Fruit fly (Drosophila melanogaster): ENCODE results near the gene CG31446.
A peak's percentile ranks its signal among the peaks of the same experiment; 100 is the strongest.

Gene CG31446

dm6 chr3R:15644733-15645132 lies 48.2 kb upstream of the CG31446 start (continued):
- TF ChIP-seq Dll (GFP tag; IDR thresholded peaks at IDR 0.05; ENCODE audit: partially characterized antibody) (no peak), Hmr (GFP tag; optimal IDR thresholded peaks at IDR 0.05) (no peak), Fer1 (GFP tag; optimal IDR thresholded peaks at IDR 0.05) (no peak), cato (GFP tag; optimal IDR thresholded peaks at IDR 0.05; ENCODE audit: borderline replicate concordance) (no peak), CG17359 (tag; optimal IDR thresholded peaks at IDR 0.05) (no peak), CoRest (tag; optimal IDR thresholded peaks at IDR 0.05) (no peak), HLH4C (GFP tag; IDR thresholded peaks at IDR 0.05; ENCODE audit: partially characterized antibody) (no peak), CG42726 (GFP tag; IDR thresholded peaks at IDR 0.05; ENCODE audit: partially characterized antibody) (no peak), Fer2 (tag; optimal IDR thresholded peaks at IDR 0.05) (no peak), CG10979 (tag; optimal IDR thresholded peaks at IDR 0.05) (peak; percentile 47), dmrt99B (tag; optimal IDR thresholded peaks at IDR 0.05) (peak; percentile 19), Stat92E (GFP tag; optimal IDR thresholded peaks at IDR 0.05) (peak in 1 of 3 experiments; percentile 90), Ets65A (GFP tag) (peak; percentile 96), CHES-1-like (GFP tag; optimal IDR thresholded peaks at IDR 0.05) (no peak), CG13123 (GFP tag; optimal IDR thresholded peaks at IDR 0.05) (no peak), abd-A (tag; optimal IDR thresholded peaks at IDR 0.05) (no peak), Blimp-1 (GFP tag; optimal IDR thresholded peaks at IDR 0.05) (no peak), CG7786 (GFP tag; optimal IDR thresholded peaks at IDR 0.05) (no peak), CG11504 (tag; optimal IDR thresholded peaks at IDR 0.05) (no peak), gsb-n (tag; optimal IDR thresholded peaks at IDR 0.05) (peak; percentile 37), CG11560 (tag; IDR thresholded peaks at IDR 0.05) (no peak), CG8089 (GFP tag; optimal IDR thresholded peaks at IDR 0.05) (peak; percentile 23), luna (GFP tag; optimal IDR thresholded peaks at IDR 0.05) (no peak), zen2 (GFP tag; IDR thresholded peaks at IDR 0.05; ENCODE audit: partially characterized antibody) (no peak), unpg (GFP tag; optimal IDR thresholded peaks at IDR 0.05) (peak; percentile 44), Mrtf (GFP tag; IDR thresholded peaks at IDR 0.05) (no peak), ato (GFP tag; IDR thresholded peaks at IDR 0.05; ENCODE audit: partially characterized antibody) (no peak), sens-2 (GFP tag; IDR thresholded peaks at IDR 0.05) (no peak), fu2 (GFP tag; optimal IDR thresholded peaks at IDR 0.05) (no peak), wdn (GFP tag; IDR thresholded peaks at IDR 0.05) (no peak), hth (optimal IDR thresholded peaks at IDR 0.05) (no peak), Kr (GFP tag; optimal IDR thresholded peaks at IDR 0.05) (no peak), emc (GFP tag; optimal IDR thresholded peaks at IDR 0.05) (no peak), sim (GFP tag; IDR thresholded peaks at IDR 0.05) (peak; percentile 49; the same call in 1 of the 2 replicates), PHDP (tag; optimal IDR thresholded peaks at IDR 0.05) (no peak), CG6683 (GFP tag; optimal IDR thresholded peaks at IDR 0.05) (no peak), B-H1 (GFP tag; IDR thresholded peaks at IDR 0.05) (no peak), CG4328 (GFP tag; optimal IDR thresholded peaks at IDR 0.05) (no peak), Vsx1 (GFP tag; optimal IDR thresholded peaks at IDR 0.05) (no peak), CG6654 (GFP tag; optimal IDR thresholded peaks at IDR 0.05) (no peak), CG7372 (GFP tag; IDR thresholded peaks at IDR 0.05) (no peak), Eip74EF (GFP tag; optimal IDR thresholded peaks at IDR 0.05) (no peak), BtbVII (GFP tag; optimal IDR thresholded peaks at IDR 0.05) (no peak), unc-4 (GFP tag; IDR thresholded peaks at IDR 0.05; ENCODE audit: partially characterized antibody) (no peak), CG2678 (tag; optimal IDR thresholded peaks at IDR 0.05) (no peak), CG6854 (GFP tag; optimal IDR thresholded peaks at IDR 0.05) (no peak), CG12219 (GFP tag; optimal IDR thresholded peaks at IDR 0.05) (no peak), nerfin-2 (GFP tag; IDR thresholded peaks at IDR 0.05; ENCODE audit: partially characterized antibody) (no peak), CG7271 (tag; optimal IDR thresholded peaks at IDR 0.05) (no peak), CG17612 (GFP tag; IDR thresholded peaks at IDR 0.05) (no peak)

All from whole organism, embryonic.